Worm (Caenorhabditis elegans) whole organism, mixed stage, embryonic: Measurements from ENCODE around the gene ZK622.1.

ENCODE experiments used
- elt-1 ChIP-seq: sonication (generic microtip); optimal IDR thresholded peaks from 2 replicates; lab custom pipeline; 2017; ENCODE audit warnings: missing genetic modification characterization, mild to moderate bottlenecking, missing compliant biosample characterization, antibody characterized with exemption, moderate library complexity, borderline replicate concordance; ENCODE audit not compliant: insufficient read depth
- elt-3 ChIP-seq: fragments of 150-350 bp; optimal IDR thresholded peaks from 2 replicates; lab custom pipeline; 2014; ENCODE audit warnings: missing biosample characterization, missing genetic modification characterization
- lin-13 ChIP-seq: fragments of 150-350 bp; optimal IDR thresholded peaks from 2 replicates; lab custom pipeline; 2014; ENCODE audit warnings: missing biosample characterization, missing genetic modification characterization
- mab-5 ChIP-seq: fragments of 150-350 bp; optimal IDR thresholded peaks from 2 replicates; lab custom pipeline; 2014; ENCODE audit warnings: missing biosample characterization, missing genetic modification characterization
- mep-1 ChIP-seq: fragments of 150-350 bp; optimal IDR thresholded peaks from 2 replicates; lab custom pipeline; 2017; ENCODE audit warnings: missing biosample characterization, missing genetic modification reagents, missing genetic modification characterization, inconsistent platforms
- snpc-4 ChIP-seq: fragments of 150-350 bp; optimal IDR thresholded peaks from 2 replicates; lab custom pipeline; 2014; ENCODE audit warnings: missing biosample characterization, missing genetic modification characterization
- tbx-8 ChIP-seq: fragments of 200-800 bp; sonication (Bioruptor generic); optimal IDR thresholded peaks from 2 replicates; lab custom pipeline; 2018; ENCODE audit warnings: mild to moderate bottlenecking, missing genetic modification characterization, moderate library complexity, missing compliant biosample characterization
- unc-39 ChIP-seq: fragments of 150-350 bp; optimal IDR thresholded peaks from 2 replicates; lab custom pipeline; 2014; ENCODE audit warnings: missing biosample characterization, missing genetic modification characterization
- unc-62 ChIP-seq: fragments of 150-350 bp; optimal IDR thresholded peaks from 2 replicates; lab custom pipeline; 2014; ENCODE audit warnings: missing biosample characterization, missing genetic modification reagents, missing genetic modification characterization

DNA sequence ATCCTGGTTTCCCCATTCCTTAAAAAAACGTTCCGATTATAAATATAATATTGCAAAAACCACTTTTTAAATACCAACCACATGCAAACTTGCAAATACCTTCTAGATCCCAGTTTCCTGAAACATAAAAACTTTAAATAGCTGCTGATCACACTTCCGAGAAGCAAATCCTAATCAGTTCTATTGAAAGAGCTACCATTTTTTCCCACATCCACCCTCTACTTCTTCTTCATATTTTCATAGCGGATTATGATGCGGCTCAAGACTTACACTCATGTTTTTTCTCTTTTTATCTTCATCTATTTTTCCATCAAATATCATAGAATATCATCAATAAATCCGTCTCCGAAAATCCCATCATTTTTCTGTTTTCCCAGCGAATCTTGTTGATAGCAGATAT, 33.3 kb downstream of the ZK622.1 start:
- TF ChIP-seq snpc-4 (tag; lab: Kevin White, UChicago) (no peak), mab-5 (no peak), elt-1 (no peak), unc-62 (GFP tag; lab: Kevin White, UChicago) (no peak), lin-13 (tag; lab: Kevin White, UChicago) (no peak), elt-3 (tag; lab: Kevin White, UChicago) (no peak), tbx-8 (GFP tag; lab: Kevin White, UChicago) (no peak), mep-1 (tag; lab: Kevin White, UChicago) (no peak), unc-39 (tag; lab: Kevin White, UChicago) (no peak)
